Fruit fly (Drosophila melanogaster) whole organism, embryonic: ENCODE measurements around the gene Cbp20.
A peak's percentile ranks its signal among the peaks of the same experiment; 100 is the strongest.

Experiments
- CG10147 ChIP-seq: fragments of 200-800 bp; sonication (Bioruptor generic); optimal IDR thresholded peaks from 2 replicates; lab custom pipeline; 2019; ENCODE audit warnings: missing biosample characterization, mild to moderate bottlenecking, missing genetic modification characterization, moderate library complexity
- CG11093 ChIP-seq: fragments of 200-800 bp; sonication (Bioruptor generic); IDR thresholded peaks from 3 replicates; pipeline ENCODE4 v1.3.6; 2022; ENCODE audit warnings: missing biosample characterization, missing genetic modification characterization
- CG11504 ChIP-seq: fragments of 200-800 bp; sonication (Bioruptor generic); optimal IDR thresholded peaks from 3 replicates; lab custom pipeline; 2019; ENCODE audit warnings: missing biosample characterization, mild to moderate bottlenecking, missing genetic modification characterization, moderate library complexity
- CG11696 ChIP-seq: fragments of 200-800 bp; sonication (Bioruptor generic); IDR thresholded peaks from 2 replicates; pipeline ENCODE4 v1.3.6; 2022; ENCODE audit warnings: missing biosample characterization, missing genetic modification characterization
- CG12155 ChIP-seq: fragments of 200-800 bp; sonication (Bioruptor generic); optimal IDR thresholded peaks from 3 replicates; lab custom pipeline; 2016; ENCODE audit warnings: missing biosample characterization, missing genetic modification characterization
- CG15269 ChIP-seq: fragments of 200-800 bp; sonication (Bioruptor generic); optimal IDR thresholded peaks from 2 replicates; lab custom pipeline; 2018; ENCODE audit warnings: missing biosample characterization, mild to moderate bottlenecking, missing genetic modification characterization, moderate library complexity
- CG1602 ChIP-seq: fragments of 200-800 bp; sonication (Bioruptor generic); optimal IDR thresholded peaks from 3 replicates; lab custom pipeline; 2016; ENCODE audit warnings: missing biosample characterization, missing genetic modification characterization
- CG17186 ChIP-seq: fragments of 200-800 bp; sonication (Bioruptor generic); optimal IDR thresholded peaks from 3 replicates; lab custom pipeline; 2017; ENCODE audit warnings: missing biosample characterization, missing genetic modification reagents, missing genetic modification characterization
- CG1832 ChIP-seq: fragments of 200-800 bp; sonication (Bioruptor generic); optimal IDR thresholded peaks from 2 replicates; lab custom pipeline; 2017; ENCODE audit warnings: missing biosample characterization, mild to moderate bottlenecking, missing genetic modification characterization, inconsistent platforms
- CG18476 ChIP-seq: fragments of 200-800 bp; sonication (Bioruptor generic); optimal IDR thresholded peaks from 2 replicates; lab custom pipeline; 2016; ENCODE audit warnings: missing biosample characterization, mild to moderate bottlenecking, missing genetic modification characterization
- CG42726 ChIP-seq: fragments of 200-800 bp; sonication (Bioruptor generic); IDR thresholded peaks from 2 replicates; pipeline ENCODE4 v1.3.6; 2022; ENCODE audit warnings: missing biosample characterization, missing genetic modification characterization; ENCODE audit not compliant: partially characterized antibody
- CG4328 ChIP-seq: fragments of 200-800 bp; sonication (Bioruptor generic); optimal IDR thresholded peaks from 3 replicates; lab custom pipeline; 2017; ENCODE audit warnings: missing biosample characterization, missing genetic modification reagents, missing genetic modification characterization
- CG4730 ChIP-seq: fragments of 200-800 bp; sonication (Bioruptor generic); IDR thresholded peaks from 2 replicates; pipeline ENCODE4 v1.3.6; 2022; ENCODE audit warnings: missing biosample characterization, missing genetic modification characterization
- CG6765 ChIP-seq: fragments of 200-800 bp; sonication (Bioruptor generic); optimal IDR thresholded peaks from 3 replicates; lab custom pipeline; 2017; ENCODE audit warnings: missing biosample characterization, mild to moderate bottlenecking, missing genetic modification characterization
- CG7271 ChIP-seq: fragments of 200-800 bp; sonication (Bioruptor generic); optimal IDR thresholded peaks from 2 replicates; lab custom pipeline; 2018; ENCODE audit warnings: missing biosample characterization, mild to moderate bottlenecking, missing genetic modification characterization, moderate library complexity
- CG8924 ChIP-seq: fragments of 200-800 bp; optimal IDR thresholded peaks from 3 replicates; lab custom pipeline; 2019; ENCODE audit warnings: missing biosample characterization, mild to moderate bottlenecking, missing genetic modification characterization, moderate library complexity
- CG9876 ChIP-seq: fragments of 200-800 bp; sonication (Bioruptor generic); optimal IDR thresholded peaks from 2 replicates; lab custom pipeline; 2016; ENCODE audit warnings: missing biosample characterization, missing genetic modification characterization
- CrebB ChIP-seq: fragments of 200-800 bp; sonication (Bioruptor generic); optimal IDR thresholded peaks from 3 replicates; lab custom pipeline; 2018; ENCODE audit warnings: missing biosample characterization, mild to moderate bottlenecking, missing genetic modification characterization
- Dek ChIP-seq: fragments of 200-800 bp; sonication (Bioruptor generic); optimal IDR thresholded peaks from 3 replicates; lab custom pipeline; 2019; ENCODE audit warnings: missing biosample characterization, mild to moderate bottlenecking, missing genetic modification characterization, moderate library complexity
- Dp ChIP-seq: fragments of 200-800 bp; sonication (Bioruptor generic); optimal IDR thresholded peaks from 2 replicates; lab custom pipeline; 2018; ENCODE audit warnings: missing biosample characterization, mild to moderate bottlenecking, missing genetic modification characterization, moderate library complexity
- Eip74EF ChIP-seq, 2 experiments: fragments of 200-800 bp in 1 of 2; fragments of >200 bp in 1 of 2; sonication (Bioruptor generic) in 1 of 2; optimal IDR thresholded peaks; 2 replicates each; lab custom pipeline; 2017 to 2019; ENCODE audit warnings: missing biosample characterization in 2 of 2, missing genetic modification characterization in 2 of 2, mild to moderate bottlenecking in 1 of 2, moderate library complexity in 1 of 2
- Med ChIP-seq: fragments of 200-800 bp; sonication (Bioruptor generic); peaks from one replicate; lab custom pipeline; 2016; ENCODE audit warnings: missing biosample characterization, missing genetic modification characterization, mild to moderate bottlenecking, inconsistent platforms, moderate library complexity
- Meics ChIP-seq: fragments of 200-800 bp; sonication (Bioruptor generic); optimal IDR thresholded peaks from 2 replicates; lab custom pipeline; 2017; ENCODE audit warnings: missing biosample characterization, mild to moderate bottlenecking, missing genetic modification characterization
- Opbp ChIP-seq: fragments of 200-800 bp; sonication (Bioruptor generic); IDR thresholded peaks from 3 replicates; pipeline ENCODE4 v1.3.6; 2022; ENCODE audit warnings: missing biosample characterization, missing genetic modification characterization; ENCODE audit not compliant: partially characterized antibody
- Usf ChIP-seq: fragments of 200-800 bp; sonication (Bioruptor generic); optimal IDR thresholded peaks from 2 replicates; lab custom pipeline; 2017; ENCODE audit warnings: missing genotype, missing biosample characterization, missing genetic modification characterization
- Vsx1 ChIP-seq: fragments of 200-800 bp; sonication (Bioruptor generic); optimal IDR thresholded peaks from 2 replicates; lab custom pipeline; 2017; ENCODE audit warnings: missing biosample characterization, mild to moderate bottlenecking, missing genetic modification characterization, missing genetic modification reagents
- amos ChIP-seq: fragments of 200-800 bp; sonication (Bioruptor generic); IDR thresholded peaks from 2 replicates; pipeline ENCODE4 v1.3.6; 2022; ENCODE audit warnings: missing biosample characterization, missing genetic modification characterization; ENCODE audit not compliant: partially characterized antibody
- ems ChIP-seq: fragments of 200-800 bp; sonication (Bioruptor generic); optimal IDR thresholded peaks from 3 replicates; lab custom pipeline; 2016; ENCODE audit warnings: missing biosample characterization, missing genetic modification characterization
- ewg ChIP-seq: fragments of 200-800 bp; sonication (Bioruptor generic); optimal IDR thresholded peaks from 3 replicates; lab custom pipeline; 2017; ENCODE audit warnings: mild to moderate bottlenecking, missing biosample characterization, missing genetic modification reagents, missing genetic modification characterization
- fru ChIP-seq: fragments of >200 bp; optimal IDR thresholded peaks from 2 replicates; lab custom pipeline; 2017
- grau ChIP-seq: fragments of 200-800 bp; optimal IDR thresholded peaks from 3 replicates; lab custom pipeline; 2019; ENCODE audit warnings: missing biosample characterization, mild to moderate bottlenecking, missing genetic modification characterization, moderate library complexity
- gro ChIP-seq: fragments of 200-800 bp; sonication (Bioruptor generic); optimal IDR thresholded peaks from 2 replicates; lab custom pipeline; 2016; ENCODE audit warnings: missing biosample characterization, missing genetic modification characterization
- hth ChIP-seq: fragments of >200 bp; optimal IDR thresholded peaks from 2 replicates; lab custom pipeline; 2017; ENCODE audit warnings: inconsistent platforms
- insv ChIP-seq, 2 experiments: fragments of 200-800 bp; sonication (Bioruptor generic); optimal IDR thresholded peaks; 3 replicates each; lab custom pipeline; 2016 to 2018; ENCODE audit warnings: missing biosample characterization in 2 of 2, missing genetic modification characterization in 2 of 2
- jumu ChIP-seq: fragments of 200-800 bp; sonication (Bioruptor generic); optimal IDR thresholded peaks from 3 replicates; lab custom pipeline; 2016; ENCODE audit warnings: missing biosample characterization, missing genetic modification characterization
- odd ChIP-seq: fragments of 200-800 bp; sonication (Bioruptor generic); optimal IDR thresholded peaks from 2 replicates; lab custom pipeline; 2017; ENCODE audit warnings: missing biosample characterization, mild to moderate bottlenecking, missing genetic modification characterization
- pnt ChIP-seq: fragments of 200-800 bp; sonication (Bioruptor generic); optimal IDR thresholded peaks from 3 replicates; lab custom pipeline; 2016; ENCODE audit warnings: missing biosample characterization, missing genetic modification characterization
- pros ChIP-seq: fragments of 200-800 bp; sonication (Bioruptor generic); optimal IDR thresholded peaks from 3 replicates; lab custom pipeline; 2019; ENCODE audit warnings: missing biosample characterization, mild to moderate bottlenecking, missing genetic modification characterization, moderate library complexity
- psq ChIP-seq: fragments of 200-800 bp; sonication (Bioruptor generic); optimal IDR thresholded peaks from 2 replicates; lab custom pipeline; 2017; ENCODE audit warnings: missing biosample characterization, missing genetic modification characterization
- repo ChIP-seq: fragments of 200-800 bp; sonication (Bioruptor generic); optimal IDR thresholded peaks from 2 replicates; lab custom pipeline; 2016; ENCODE audit warnings: missing biosample characterization, missing genetic modification characterization
- slou ChIP-seq: fragments of 200-800 bp; sonication (Bioruptor generic); optimal IDR thresholded peaks from 3 replicates; lab custom pipeline; 2016; ENCODE audit warnings: missing biosample characterization, missing genetic modification characterization
- toy ChIP-seq: fragments of 200-800 bp; sonication (Bioruptor generic); IDR thresholded peaks from 2 replicates; pipeline ENCODE4 v1.3.6; 2022; ENCODE audit warnings: missing biosample characterization, missing genetic modification characterization
- wdn ChIP-seq: fragments of 200-800 bp; sonication (Bioruptor generic); IDR thresholded peaks from 2 replicates; pipeline ENCODE4 v1.3.6; 2022; ENCODE audit warnings: missing biosample characterization, missing genetic modification characterization
- z ChIP-seq: fragments of 200-800 bp; sonication (Bioruptor generic); IDR thresholded peaks from 3 replicates; pipeline ENCODE4 v1.3.6; 2022; ENCODE audit warnings: missing biosample characterization, missing genetic modification characterization

Cbp20 gene

dm6 chr3R:18188702-18189125 is 24.3 kb downstream of the Cbp20 start, which contains the start of the genes CG12321 and MED17 (continued):
- TF ChIP-seq odd (GFP tag; lab: Kevin White, UChicago): peak; percentile 58
- peak in 1 of 2 experiments; percentile 57 for TF ChIP-seq insv (GFP tag; optimal IDR thresholded peaks at IDR 0.05; lab: Kevin White, UChicago)
- no peak for TF ChIP-seq ems (GFP tag; lab: Kevin White, UChicago)
- TF ChIP-seq pros (GFP tag; lab: Kevin White, UChicago): no peak
- TF ChIP-seq Opbp: no peak
- no peak for TF ChIP-seq CG1832 (GFP tag; lab: Kevin White, UChicago)
- TF ChIP-seq CG10147 (GFP tag; lab: Kevin White, UChicago): peak; percentile 88
- TF ChIP-seq CG11696 (GFP tag; lab: Robert Waterston, UW): peak; percentile 54; the same call in 1 of the 2 replicates
- peak; percentile 66 for TF ChIP-seq Dp (GFP tag; lab: Kevin White, UChicago)
- TF ChIP-seq Meics: peak; percentile 100
- TF ChIP-seq repo (GFP tag; lab: Kevin White, UChicago): peak; percentile 18
- TF ChIP-seq hth: no peak
- peak; percentile 82 for TF ChIP-seq ewg (GFP tag; lab: Kevin White, UChicago)
- peak; percentile 84 for TF ChIP-seq CG18476

DNA sequence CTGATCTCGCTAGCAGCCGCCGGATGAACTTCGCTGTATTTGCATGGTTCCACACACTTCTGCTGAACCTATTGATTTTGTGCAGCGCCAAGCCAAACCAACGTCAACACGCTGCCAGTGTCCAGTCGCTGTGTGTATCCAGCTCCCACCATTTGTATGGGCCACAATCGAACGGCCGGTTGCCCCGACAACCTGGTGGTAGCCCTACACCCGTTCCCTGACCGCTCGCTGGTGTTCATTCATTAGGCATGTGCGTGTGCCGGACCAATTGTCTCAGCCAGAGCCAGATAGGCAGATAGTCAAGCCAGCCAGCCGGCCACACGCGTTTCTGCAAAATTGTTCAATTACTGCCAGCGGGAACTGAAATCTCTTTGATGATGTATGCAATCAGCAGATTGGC is 27.4 kb downstream of the Cbp20 start, which contains the start of gene CG14313:
CG14313 (minus strand) TSS at position 101 of the 400 bp plus-strand sequence.
- TF ChIP-seq amos (GFP tag; lab: Robert Waterston, UW) (peak; percentile 7; the same call in 1 of the 2 replicates), jumu (GFP tag; lab: Kevin White, UChicago) (no peak), z (GFP tag; lab: Robert Waterston, UW) (0 out of 3 replicates have a peak, but pooled peaks have one; percentile 6), Med (GFP tag; lab: Kevin White, UChicago) (peak; percentile 32)
- TF ChIP-seq, all 482 proteins: peak for 3

DNA sequence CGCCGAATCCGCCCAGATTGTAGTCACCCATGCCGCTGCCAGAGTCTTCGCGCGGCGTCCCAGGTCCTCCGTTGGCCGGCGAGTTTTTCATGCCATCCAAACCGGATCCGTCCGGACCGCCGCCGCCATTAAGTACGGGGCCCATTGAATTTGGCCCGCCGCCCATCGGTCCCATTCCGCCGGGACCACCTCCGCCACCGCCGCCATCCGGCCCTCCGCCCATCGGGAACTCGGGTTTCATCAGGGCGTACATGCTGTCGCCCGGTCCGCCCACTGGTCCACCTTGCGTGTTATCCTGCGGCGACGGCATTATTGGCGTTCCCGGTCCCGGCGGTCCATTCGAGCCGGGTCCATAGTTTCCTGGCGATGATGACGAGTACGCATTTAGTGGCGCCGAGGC is 30.8 kb downstream of the Cbp20 start:
- TF ChIP-seq CG1602: no peak
- peak; percentile 42 for TF ChIP-seq Med (GFP tag; lab: Kevin White, UChicago)

dm6 chr3R:18196622-18196990 is 32.1 kb downstream of the Cbp20 start:
- no peak for TF ChIP-seq CG12155
- TF ChIP-seq Usf: no peak
- no peak for TF ChIP-seq gro (GFP tag; lab: Kevin White, UChicago)
- no peak for TF ChIP-seq Meics
- TF ChIP-seq CG42726: no peak
- TF ChIP-seq CG9876: no peak
- TF ChIP-seq fru (lab: Kevin White, UChicago): no peak
- no peak for TF ChIP-seq toy
- no peak for TF ChIP-seq slou (GFP tag; lab: Kevin White, UChicago)
- no peak for TF ChIP-seq CG7271 (tag; lab: Kevin White, UChicago)
- TF ChIP-seq psq (GFP tag; lab: Kevin White, UChicago): peak; percentile 70
- peak; percentile 63 for TF ChIP-seq Vsx1
- peak; percentile 88 for TF ChIP-seq pros (GFP tag; lab: Kevin White, UChicago)
- TF ChIP-seq Dek (tag; lab: Kevin White, UChicago): peak; percentile 6
- TF ChIP-seq wdn: no peak
- TF ChIP-seq CG4730 (GFP tag; lab: Robert Waterston, UW): no peak

- TF ChIP-seq CrebB: peak; percentile 59
- peak; percentile 62 for TF ChIP-seq CG8924 (tag; lab: Kevin White, UChicago)
- peak; percentile 37 for TF ChIP-seq CG4328 (GFP tag; lab: Kevin White, UChicago)
- peak; percentile 77 for TF ChIP-seq CG11504 (tag; lab: Kevin White, UChicago)
- TF ChIP-seq Eip74EF (GFP tag; optimal IDR thresholded peaks at IDR 0.05; lab: Kevin White, UChicago): no peak
- TF ChIP-seq CG17186 (GFP tag; lab: Kevin White, UChicago): no peak
- TF ChIP-seq CG11093 (GFP tag; lab: Robert Waterston, UW): peak; percentile 37; the same call in 2 of the 3 replicates
- TF ChIP-seq CG6765 (GFP tag; lab: Kevin White, UChicago): peak; percentile 35
- peak; percentile 76 for TF ChIP-seq grau (tag; lab: Kevin White, UChicago)
- TF ChIP-seq CG15269 (tag; lab: Kevin White, UChicago): peak; percentile 75
- peak; percentile 23 for TF ChIP-seq pnt (GFP tag; lab: Kevin White, UChicago)
Observed at dm6 chr3R:18196991-18197801, 32.7 kb downstream of the Cbp20 start.
